Worm (Caenorhabditis elegans) whole organism, late embryonic: ENCODE measurements around the gene Y69E1A.5.
"Not testable (repeated sequence)": the region's sequence is repeated elsewhere in the genome, so short reads cannot be mapped to it uniquely, and the experiment has no call there.

Experiments
- C38D4.7 ChIP-seq: fragments of 200-800 bp; sonication (Bioruptor generic); optimal IDR thresholded peaks from 2 replicates; lab custom pipeline; 2018; ENCODE audit warnings: mild to moderate bottlenecking, missing genetic modification characterization, moderate library complexity, missing compliant biosample characterization
- F13H6.1 ChIP-seq: sonication (generic microtip); optimal IDR thresholded peaks from 2 replicates; lab custom pipeline; 2016; ENCODE audit warnings: missing genetic modification characterization, missing compliant biosample characterization
- K09A11.1 ChIP-seq: sonication (generic microtip); optimal IDR thresholded peaks from 2 replicates; lab custom pipeline; 2017; ENCODE audit warnings: antibody characterized with exemption, mild to moderate bottlenecking, missing genetic modification characterization, missing compliant biosample characterization; ENCODE audit not compliant: insufficient read depth
- T23F11.4 ChIP-seq: fragments of 200-800 bp; sonication (Bioruptor generic); optimal IDR thresholded peaks from 2 replicates; lab custom pipeline; 2018; ENCODE audit warnings: mild to moderate bottlenecking, missing genetic modification characterization, missing compliant biosample characterization
- Y22D7AL.16 ChIP-seq: sonication (generic microtip); optimal IDR thresholded peaks from 2 replicates; lab custom pipeline; 2016; ENCODE audit warnings: missing genetic modification characterization, missing compliant biosample characterization
- ama-1 ChIP-seq: fragments of 150-350 bp; optimal IDR thresholded peaks from 2 replicates; lab custom pipeline; 2014
- ceh-2 ChIP-seq: sonication (generic microtip); optimal IDR thresholded peaks from 2 replicates; lab custom pipeline; 2016; ENCODE audit warnings: missing genotype, missing genetic modification characterization, missing compliant biosample characterization
- ceh-31 ChIP-seq: sonication (generic microtip); optimal IDR thresholded peaks from 2 replicates; lab custom pipeline; 2016; ENCODE audit warnings: missing genetic modification characterization, missing compliant biosample characterization
- ceh-45 ChIP-seq: fragments of 200-800 bp; sonication (Bioruptor generic); IDR thresholded peaks from 2 replicates; pipeline ENCODE4 v1.3.6; 2022; ENCODE audit warnings: missing genetic modification reagents, missing genetic modification characterization, missing compliant biosample characterization
- che-1 ChIP-seq: sonication (generic microtip); optimal IDR thresholded peaks from 2 replicates; lab custom pipeline; 2016; ENCODE audit warnings: mild to moderate bottlenecking, missing genetic modification characterization, missing compliant biosample characterization
- fax-1 ChIP-seq: sonication (generic microtip); optimal IDR thresholded peaks from 2 replicates; lab custom pipeline; 2016; ENCODE audit warnings: missing genotype, missing genetic modification characterization, missing compliant biosample characterization
- hlh-15 ChIP-seq: sonication (generic microtip); optimal IDR thresholded peaks from 2 replicates; lab custom pipeline; 2016; ENCODE audit warnings: missing genetic modification characterization, missing compliant biosample characterization
- hlh-30 ChIP-seq: sonication (generic microtip); optimal IDR thresholded peaks from 2 replicates; lab custom pipeline; 2017; ENCODE audit warnings: antibody characterized with exemption, missing genetic modification characterization, missing compliant biosample characterization; ENCODE audit not compliant: insufficient read depth
- hlh-6 ChIP-seq: sonication (generic microtip); optimal IDR thresholded peaks from 2 replicates; lab custom pipeline; 2016; ENCODE audit warnings: missing genotype, missing genetic modification characterization, missing compliant biosample characterization
- hlh-8 ChIP-seq: sonication (generic microtip); optimal IDR thresholded peaks from 2 replicates; lab custom pipeline; 2016; ENCODE audit warnings: missing genotype, missing genetic modification characterization, missing compliant biosample characterization
- lim-6 ChIP-seq: sonication (generic microtip); optimal IDR thresholded peaks from 2 replicates; lab custom pipeline; 2016; ENCODE audit warnings: missing genetic modification characterization, missing compliant biosample characterization
- madf-2 ChIP-seq: sonication (generic microtip); optimal IDR thresholded peaks from 2 replicates; lab custom pipeline; 2017; ENCODE audit warnings: missing genetic modification characterization, missing compliant biosample characterization
- nfya-1 ChIP-seq: sonication (generic microtip); optimal IDR thresholded peaks from 2 replicates; lab custom pipeline; 2017; ENCODE audit warnings: missing genetic modification characterization, mild to moderate bottlenecking, missing compliant biosample characterization, antibody characterized with exemption, moderate library complexity
- nhr-232 ChIP-seq: sonication (generic microtip); optimal IDR thresholded peaks from 2 replicates; lab custom pipeline; 2016; ENCODE audit warnings: missing genetic modification characterization, missing compliant biosample characterization
- npax-4 ChIP-seq: sonication (generic microtip); optimal IDR thresholded peaks from 2 replicates; lab custom pipeline; 2016; ENCODE audit warnings: missing genetic modification characterization, missing compliant biosample characterization
- odd-2 ChIP-seq: sonication (generic microtip); optimal IDR thresholded peaks from 2 replicates; lab custom pipeline; 2017; ENCODE audit warnings: antibody characterized with exemption, mild to moderate bottlenecking, missing genetic modification characterization, missing compliant biosample characterization
- pax-1 ChIP-seq: fragments of 150-350 bp; optimal IDR thresholded peaks from 2 replicates; lab custom pipeline; 2014; ENCODE audit warnings: missing biosample characterization, missing genetic modification characterization
- pha-2 ChIP-seq: sonication (generic microtip); optimal IDR thresholded peaks from 2 replicates; lab custom pipeline; 2017; ENCODE audit warnings: mild to moderate bottlenecking, missing genetic modification characterization, missing compliant biosample characterization
- pqm-1 ChIP-seq: sonication (generic microtip); optimal IDR thresholded peaks from 2 replicates; lab custom pipeline; 2016; ENCODE audit warnings: missing genetic modification characterization, missing compliant biosample characterization
- pros-1 ChIP-seq: fragments of 150-350 bp; optimal IDR thresholded peaks from 2 replicates; lab custom pipeline; 2014; ENCODE audit warnings: missing biosample characterization, missing genetic modification reagents, missing genetic modification characterization
- ref-2 ChIP-seq: sonication (generic microtip); optimal IDR thresholded peaks from 2 replicates; lab custom pipeline; 2016; ENCODE audit warnings: missing genetic modification characterization, missing compliant biosample characterization
- rnt-1 ChIP-seq: sonication (generic microtip); optimal IDR thresholded peaks from 2 replicates; lab custom pipeline; 2016; ENCODE audit warnings: missing genetic modification characterization, missing compliant biosample characterization
- sdc-2 ChIP-seq: sonication (generic microtip); optimal IDR thresholded peaks from 2 replicates; lab custom pipeline; 2016; ENCODE audit warnings: missing genotype, missing genetic modification characterization, missing compliant biosample characterization
- sox-2 ChIP-seq: fragments of 200-800 bp; sonication (Bioruptor generic); IDR thresholded peaks from 2 replicates; pipeline ENCODE4 v1.3.6; 2022; ENCODE audit warnings: missing genetic modification reagents, missing genetic modification characterization, missing compliant biosample characterization
- sox-4 ChIP-seq: sonication (generic microtip); optimal IDR thresholded peaks from 2 replicates; lab custom pipeline; 2017; ENCODE audit warnings: mild to moderate bottlenecking, missing genetic modification characterization, inconsistent platforms, missing compliant biosample characterization
- tbx-2 ChIP-seq: sonication (generic microtip); optimal IDR thresholded peaks from 2 replicates; lab custom pipeline; 2016; ENCODE audit warnings: missing genetic modification characterization, missing compliant biosample characterization
- ttx-3 ChIP-seq: sonication (generic microtip); optimal IDR thresholded peaks from 2 replicates; lab custom pipeline; 2016; ENCODE audit warnings: missing genetic modification reagents, missing genetic modification characterization, missing compliant biosample characterization
- unc-3 ChIP-seq, 2 experiments: fragments of 200-800 bp in 1 of 2; sonication (Bioruptor generic) in 1 of 2; sonication (generic microtip) in 1 of 2; conservative IDR thresholded peaks in 1 of 2; optimal IDR thresholded peaks in 1 of 2; 2 replicates each; pipeline versions ENCODE4 v1.3.6 to Lab custom; 2016 to 2022; ENCODE audit warnings: missing compliant biosample characterization in 2 of 2, missing genetic modification characterization in 2 of 2, missing genetic modification reagents in 1 of 2
- unc-42 ChIP-seq: sonication (generic microtip); optimal IDR thresholded peaks from 2 replicates; lab custom pipeline; 2016; ENCODE audit warnings: missing genotype, missing genetic modification characterization, missing compliant biosample characterization
- unc-86 ChIP-seq: sonication (generic microtip); optimal IDR thresholded peaks from 2 replicates; lab custom pipeline; 2016; ENCODE audit warnings: missing genetic modification characterization, missing compliant biosample characterization
- zip-5 ChIP-seq: sonication (generic microtip); optimal IDR thresholded peaks from 2 replicates; lab custom pipeline; 2016; ENCODE audit warnings: missing genetic modification characterization, missing compliant biosample characterization
- ztf-16 ChIP-seq: sonication (generic microtip); optimal IDR thresholded peaks from 2 replicates; lab custom pipeline; 2017; ENCODE audit warnings: missing genetic modification characterization, missing compliant biosample characterization

The Y69E1A.5 gene

DNA sequence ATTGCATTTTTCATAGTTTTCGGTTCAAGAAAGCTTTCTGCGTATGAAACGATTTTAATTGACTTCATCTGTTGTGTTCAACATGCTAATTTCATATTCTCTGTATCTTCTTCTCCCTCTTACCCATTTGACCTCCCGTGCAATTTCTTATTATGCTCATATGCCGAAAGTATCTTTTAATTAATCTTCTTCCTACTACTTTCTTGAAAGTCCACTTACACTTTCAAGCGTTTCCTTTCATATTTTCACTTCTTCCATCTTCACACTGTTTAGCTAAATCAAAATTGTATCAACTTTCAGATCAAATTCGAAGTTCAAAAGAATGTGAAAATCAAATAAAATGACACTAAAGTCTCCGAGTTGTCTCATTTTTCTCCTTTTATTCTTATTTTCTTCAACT, 33.2 kb upstream of the Y69E1A.5 start, which contains the start of gene F13H10.5:
F13H10.5 (plus strand) TSS at position 301 of the 400 bp plus-strand sequence.
- TF ChIP-seq pros-1 (tag; lab: Kevin White, UChicago) (no peak), sox-2 (no peak), ceh-2 (tag; lab: Kevin White, UChicago) (no peak), ttx-3 (tag; lab: Kevin White, UChicago) (no peak), sox-4 (no peak), unc-3 (GFP tag; conservative IDR thresholded peaks at IDR 0.05; lab: Robert Waterston, UW) (no peak), unc-3 (tag; optimal IDR thresholded peaks at IDR 0.05; lab: Kevin White, UChicago) (no peak), hlh-8 (tag; lab: Kevin White, UChicago) (no peak), sdc-2 (tag; lab: Kevin White, UChicago) (no peak), hlh-15 (no peak), nfya-1 (tag; lab: Kevin White, UChicago) (no peak)

ce11 chrIV:10987342-10987945, 30.0 kb upstream of the Y69E1A.5 start, which contains the start of gene Y43E12A.3:
Y43E12A.3 (plus strand) TSS chrIV:10987895.
- not testable (repeated sequence) for TF ChIP-seq npax-4 (tag; lab: Kevin White, UChicago); nfya-1 (tag; lab: Kevin White, UChicago); ama-1 (lab: Kevin White, UChicago)
- TF ChIP-seq, all 69 proteins: peak for 0; not testable (repeated sequence) for 69

- TF ChIP-seq tbx-2 (tag; lab: Kevin White, UChicago): no peak
- TF ChIP-seq ama-1 (lab: Kevin White, UChicago): no peak
- TF ChIP-seq ref-2 (tag; lab: Kevin White, UChicago): no peak
- TF ChIP-seq rnt-1: no peak
- no peak for TF ChIP-seq K09A11.1 (tag; lab: Kevin White, UChicago)
- no peak for TF ChIP-seq ztf-16 (tag; lab: Kevin White, UChicago)
- no peak for TF ChIP-seq hlh-30 (tag; lab: Kevin White, UChicago)
- no peak for TF ChIP-seq unc-42
Measured at ce11 chrIV:10985568-10986035, 28.1 kb upstream of the Y69E1A.5 start, which contains the start of gene cyb-2.1. cyb-2.1 (plus strand) TSS chrIV:10985985.

- TF ChIP-seq nhr-232 (tag; lab: Kevin White, UChicago) (no peak), pha-2 (tag; lab: Kevin White, UChicago) (no peak), fax-1 (no peak), che-1 (tag; lab: Kevin White, UChicago) (no peak), K09A11.1 (tag; lab: Kevin White, UChicago) (no peak), hlh-6 (tag; lab: Kevin White, UChicago) (no peak), unc-86 (no peak), zip-5 (tag; lab: Kevin White, UChicago) (no peak), madf-2 (no peak), sdc-2 (tag; lab: Kevin White, UChicago) (no peak), lim-6 (tag; lab: Kevin White, UChicago) (no peak), odd-2 (no peak), ceh-31 (tag; lab: Kevin White, UChicago) (no peak), C38D4.7 (GFP tag; lab: Kevin White, UChicago) (no peak), pqm-1 (tag; lab: Kevin White, UChicago) (no peak), F13H6.1 (no peak), ref-2 (tag; lab: Kevin White, UChicago) (no peak), ceh-2 (tag; lab: Kevin White, UChicago) (no peak)
Measured at ce11 chrIV:10981761-10982160, 24.3 kb upstream of the Y69E1A.5 start, which contains the start of gene Y43E12A.2. Y43E12A.2 (plus strand) TSS chrIV:10982061.

DNA sequence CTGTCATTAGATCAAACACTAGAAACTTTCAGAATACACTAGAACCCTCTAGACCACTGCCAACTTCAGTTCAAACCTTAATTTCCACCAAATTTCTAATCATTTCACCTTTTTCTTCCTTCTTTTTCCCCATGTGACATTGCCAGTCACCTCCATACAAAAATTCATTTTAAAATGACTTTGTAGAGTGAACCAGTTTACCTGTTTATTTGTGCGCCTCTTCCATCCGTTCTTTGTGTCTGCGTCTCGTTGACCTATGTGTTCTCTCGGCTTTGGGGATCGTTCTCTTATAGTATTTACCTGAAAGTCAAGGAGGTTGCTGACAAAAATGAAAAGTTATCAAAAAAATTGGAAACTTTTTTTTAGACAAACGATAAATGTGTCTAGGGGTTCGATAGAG, 23.2 kb upstream of the Y69E1A.5 start:
- no peak for TF ChIP-seq ceh-45
- TF ChIP-seq Y22D7AL.16 (tag; lab: Kevin White, UChicago): no peak
- TF ChIP-seq pax-1: no peak
- TF ChIP-seq T23F11.4: no peak
- no peak for TF ChIP-seq ceh-2 (tag; lab: Kevin White, UChicago)
